Worm (Caenorhabditis elegans): Measurements from ENCODE around the gene C47A4.1.

DNA sequence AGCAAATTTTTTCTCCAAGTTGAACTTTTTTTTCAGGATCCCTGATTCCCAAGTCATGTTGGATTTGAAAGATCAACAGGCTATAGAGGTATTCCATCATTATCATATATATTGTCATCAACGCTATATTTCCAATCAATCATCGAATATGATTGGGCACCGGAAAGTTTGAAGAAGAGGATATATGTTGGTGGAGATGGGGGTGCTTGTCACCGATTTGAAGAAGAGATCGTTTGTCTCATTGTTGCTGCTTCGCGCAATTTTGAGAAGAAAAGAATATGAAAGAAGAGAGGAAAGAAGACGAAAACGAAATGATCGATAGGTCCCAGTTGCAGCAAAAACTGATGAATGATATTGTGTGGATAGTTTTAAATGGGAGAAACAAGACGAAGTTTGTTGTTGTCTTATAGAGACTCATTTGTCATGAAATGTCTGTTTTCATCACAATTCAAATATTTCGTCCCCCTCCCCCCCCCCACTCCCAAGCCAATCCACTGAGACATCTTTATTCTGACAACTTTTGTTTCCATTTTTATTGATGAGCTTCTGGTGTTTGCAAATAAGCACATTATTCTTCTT is 26.8 kb downstream of the C47A4.1 start, which contains the start of gene T23G4.2:
- TF ChIP-seq ama-1 (optimal IDR thresholded peaks at IDR 0.05) (no peak), ets-7 (tag; optimal IDR thresholded peaks at IDR 0.05) (no peak), aly-1 (tag; optimal IDR thresholded peaks at IDR 0.05) (no peak), F13C5.2 (tag; optimal IDR thresholded peaks at IDR 0.05) (no peak), sea-1 (GFP tag; conservative IDR thresholded peaks at IDR 0.05) (no peak), tbx-11 (GFP tag; IDR thresholded peaks at IDR 0.05) (no peak)
